Worm (Caenorhabditis elegans): ENCODE data around the gene ncx-9.

DNA sequence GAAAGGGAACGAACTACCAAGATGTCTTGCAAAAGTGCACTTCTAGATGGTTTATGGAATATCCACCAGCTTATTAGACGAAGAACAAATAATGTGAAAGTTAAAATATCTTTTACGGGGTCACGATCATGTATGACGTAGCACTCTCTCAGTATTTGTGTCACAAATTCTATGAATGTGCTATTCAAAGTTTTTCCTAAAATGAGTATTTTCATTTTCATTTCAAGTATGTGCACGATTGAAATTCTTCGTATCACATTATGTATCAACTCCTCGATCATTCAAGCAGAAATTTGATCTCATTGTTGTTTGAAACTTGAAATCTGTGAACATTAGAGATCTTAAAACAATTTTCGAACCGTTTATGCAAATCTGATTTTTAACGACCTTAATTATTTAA lies 17.5 kb downstream of the ncx-9 start:
- TF ChIP-seq ceh-90 (tag; optimal IDR thresholded peaks at IDR 0.05): no peak
- TF ChIP-seq unc-130 (tag; optimal IDR thresholded peaks at IDR 0.05): no peak
- no peak for TF ChIP-seq nhr-237 (tag; optimal IDR thresholded peaks at IDR 0.05)
- no peak for TF ChIP-seq unc-86 (tag; optimal IDR thresholded peaks at IDR 0.05)
- TF ChIP-seq nhr-11 (tag; optimal IDR thresholded peaks at IDR 0.05): peak; percentile 7
- no peak for TF ChIP-seq nhr-71 (tag; optimal IDR thresholded peaks at IDR 0.05)
- TF ChIP-seq lin-39 (tag; optimal IDR thresholded peaks at IDR 0.05): no peak

Measured in whole organism, L1 larva.